Fruit fly (Drosophila melanogaster): ENCODE results near the gene Sclp.

dm6 chrX:11872517-11872916 is 51.9 kb downstream of the Sclp start, which contains the start of gene BORCS5:
- TF ChIP-seq h (optimal IDR thresholded peaks at IDR 0.05) (no peak), psq (optimal IDR thresholded peaks at IDR 0.05) (no peak)

All from Kc167 (cell line).